Worm (Caenorhabditis elegans) whole organism, late embryonic: ENCODE measurements around the gene F47D12.7.

Experiments
- ceh-31 ChIP-seq: sonication (generic microtip); optimal IDR thresholded peaks from 2 replicates; lab custom pipeline; 2016; ENCODE audit warnings: missing genetic modification characterization, missing compliant biosample characterization
- ceh-48 ChIP-seq: sonication (generic microtip); optimal IDR thresholded peaks from 2 replicates; lab custom pipeline; 2016; ENCODE audit warnings: missing genetic modification characterization, inconsistent platforms, missing compliant biosample characterization
- ceh-9 ChIP-seq: sonication (generic microtip); optimal IDR thresholded peaks from 2 replicates; lab custom pipeline; 2016; ENCODE audit warnings: mild to moderate bottlenecking, missing genetic modification characterization, inconsistent platforms, missing compliant biosample characterization
- nhr-11 ChIP-seq: fragments of 150-350 bp; optimal IDR thresholded peaks from 2 replicates; lab custom pipeline; 2014; ENCODE audit warnings: missing biosample characterization, missing genetic modification characterization
- pax-1 ChIP-seq: fragments of 150-350 bp; optimal IDR thresholded peaks from 2 replicates; lab custom pipeline; 2014; ENCODE audit warnings: missing biosample characterization, missing genetic modification characterization
- tbx-2 ChIP-seq: sonication (generic microtip); optimal IDR thresholded peaks from 2 replicates; lab custom pipeline; 2016; ENCODE audit warnings: missing genetic modification characterization, missing compliant biosample characterization
- unc-42 ChIP-seq: sonication (generic microtip); optimal IDR thresholded peaks from 2 replicates; lab custom pipeline; 2016; ENCODE audit warnings: missing genotype, missing genetic modification characterization, missing compliant biosample characterization

DNA sequence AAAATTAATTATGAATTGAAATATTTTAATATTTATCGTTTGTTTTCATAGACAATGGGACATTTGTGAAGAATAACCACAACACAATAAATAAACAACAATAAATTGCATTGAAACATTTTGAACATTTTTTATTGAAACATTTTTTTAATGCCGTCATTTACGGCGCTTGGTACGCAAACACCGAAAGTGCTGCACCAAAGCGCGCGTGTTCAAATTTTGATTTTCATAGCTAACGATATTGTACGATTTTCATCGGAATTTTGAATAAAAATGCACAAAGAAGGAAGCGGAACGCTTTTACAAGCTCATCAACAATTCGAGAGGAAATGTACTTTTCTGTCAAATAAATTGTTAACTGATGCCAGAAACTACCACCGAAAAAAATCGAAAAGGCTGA, 8.0 kb upstream of the F47D12.7 start:
- TF ChIP-seq nhr-11 (tag; lab: Kevin White, UChicago) = no peak
- no peak for TF ChIP-seq tbx-2 (tag; lab: Kevin White, UChicago)
- no peak for TF ChIP-seq pax-1
- no peak for TF ChIP-seq ceh-31 (tag; lab: Kevin White, UChicago)
- no peak for TF ChIP-seq ceh-48 (tag; lab: Kevin White, UChicago)
- TF ChIP-seq unc-42 = no peak
- no peak for TF ChIP-seq ceh-9 (tag; lab: Kevin White, UChicago)
